Fruit fly (Drosophila melanogaster): ENCODE data around the gene scny.

dm6 chr3L:5768532-5769497 is at the start of gene scny, which contains the start of gene Ppat-Dpck:
- TF ChIP-seq CG1621 (tag; optimal IDR thresholded peaks at IDR 0.05) (no peak), CG3032 (tag; optimal IDR thresholded peaks at IDR 0.05) (peak; percentile 8), CG31627 (GFP tag; optimal IDR thresholded peaks at IDR 0.05) (no peak), CG16779 (tag; optimal IDR thresholded peaks at IDR 0.05) (no peak), cyc (GFP tag; optimal IDR thresholded peaks at IDR 0.05) (no peak), eg (GFP tag; IDR thresholded peaks at IDR 0.05) (no peak), achi (GFP tag; optimal IDR thresholded peaks at IDR 0.05) (no peak), CG3919 (GFP tag; optimal IDR thresholded peaks at IDR 0.05) (no peak), CG6854 (GFP tag; optimal IDR thresholded peaks at IDR 0.05) (peak; percentile 31), Eip78C (GFP tag) (no peak), CG15336 (GFP tag; IDR thresholded peaks at IDR 0.05) (0 out of 2 replicates have a peak, but pooled peaks have one; percentile 15), salr (GFP tag; optimal IDR thresholded peaks at IDR 0.05) (no peak), dsx (GFP tag; optimal IDR thresholded peaks at IDR 0.05; ENCODE audit: poor library complexity, severe bottlenecking) (peak; percentile 50), Hr39 (GFP tag; optimal IDR thresholded peaks at IDR 0.05) (no peak)

Data from whole organism, prepupa.